Fruit fly (Drosophila melanogaster): Measurements from ENCODE around the gene CG9592.
A peak's percentile ranks its signal among the peaks of the same experiment; 100 is the strongest.

The CG9592 gene

dm6 chr3L:14513286-14513685 lies 4.3 kb upstream of the CG9592 start (continued):
- TF ChIP-seq chif (GFP tag; optimal IDR thresholded peaks at IDR 0.05) (no peak), C15 (GFP tag; IDR thresholded peaks at IDR 0.05) (no peak), Oli (tag; optimal IDR thresholded peaks at IDR 0.05) (no peak), Ets97D (GFP tag; optimal IDR thresholded peaks at IDR 0.05) (no peak), lab (GFP tag; optimal IDR thresholded peaks at IDR 0.05) (no peak), CG14441 (GFP tag; IDR thresholded peaks at IDR 0.05) (no peak), ATbp (GFP tag; optimal IDR thresholded peaks at IDR 0.05) (no peak), zen (tag; optimal IDR thresholded peaks at IDR 0.05) (no peak), knrl (GFP tag; IDR thresholded peaks at IDR 0.05; ENCODE audit: partially characterized antibody) (peak; percentile 36; the same call in 1 of the 3 replicates), Chrac-16 (GFP tag; optimal IDR thresholded peaks at IDR 0.05) (no peak), CG17361 (GFP tag; IDR thresholded peaks at IDR 0.05) (no peak), hb (GFP tag; IDR thresholded peaks at IDR 0.05; ENCODE audit: partially characterized antibody) (no peak), CG11504 (tag; optimal IDR thresholded peaks at IDR 0.05) (peak; percentile 6), nmo (GFP tag; optimal IDR thresholded peaks at IDR 0.05) (peak; percentile 4), maf-S (GFP tag; optimal IDR thresholded peaks at IDR 0.05) (no peak), sr (GFP tag; IDR thresholded peaks at IDR 0.05) (no peak), CG34422 (GFP tag; IDR thresholded peaks at IDR 0.05) (no peak), Nf-YA (GFP tag; IDR thresholded peaks at IDR 0.05) (no peak), sisA (GFP tag; IDR thresholded peaks at IDR 0.05) (no peak), Fer1 (GFP tag; optimal IDR thresholded peaks at IDR 0.05) (no peak), Atf3 (GFP tag; optimal IDR thresholded peaks at IDR 0.05) (no peak), cg (GFP tag; optimal IDR thresholded peaks at IDR 0.05) (no peak), slbo (GFP tag; IDR thresholded peaks at IDR 0.05) (no peak), CG4854 (GFP tag; optimal IDR thresholded peaks at IDR 0.05) (no peak), CG13894 (tag; optimal IDR thresholded peaks at IDR 0.05) (no peak), CTCF (GFP tag; optimal IDR thresholded peaks at IDR 0.05) (peak; percentile 83), CG8765 (GFP tag; IDR thresholded peaks at IDR 0.05) (no peak), chinmo (GFP tag; IDR thresholded peaks at IDR 0.05; ENCODE audit: partially characterized antibody) (no peak), CG6765 (GFP tag; optimal IDR thresholded peaks at IDR 0.05) (no peak), Hey (tag; optimal IDR thresholded peaks at IDR 0.05) (no peak), Bdp1 (GFP tag; optimal IDR thresholded peaks at IDR 0.05) (no peak), Nf-YC (tag; optimal IDR thresholded peaks at IDR 0.05) (no peak), CG18011 (GFP tag; optimal IDR thresholded peaks at IDR 0.05) (no peak), run (tag; optimal IDR thresholded peaks at IDR 0.05) (no peak), tin (GFP tag; optimal IDR thresholded peaks at IDR 0.05) (no peak), slp2 (GFP tag; optimal IDR thresholded peaks at IDR 0.05) (no peak), CG7839 (tag; optimal IDR thresholded peaks at IDR 0.05) (no peak), Xrp1 (GFP tag; IDR thresholded peaks at IDR 0.05) (no peak), ranshi (GFP tag; IDR thresholded peaks at IDR 0.05) (no peak), Neu2 (GFP tag; optimal IDR thresholded peaks at IDR 0.05; ENCODE audit: borderline replicate concordance) (no peak), unc-4 (GFP tag; IDR thresholded peaks at IDR 0.05; ENCODE audit: partially characterized antibody) (no peak), CG13424 (tag; optimal IDR thresholded peaks at IDR 0.05) (no peak), so (GFP tag; IDR thresholded peaks at IDR 0.05) (no peak), Side (GFP tag; optimal IDR thresholded peaks at IDR 0.05) (no peak), Opbp (GFP tag; IDR thresholded peaks at IDR 0.05; ENCODE audit: partially characterized antibody) (0 out of 3 replicates have a peak, but pooled peaks have one; percentile 24), Blimp-1 (GFP tag; optimal IDR thresholded peaks at IDR 0.05) (no peak), Lhr (GFP tag; optimal IDR thresholded peaks at IDR 0.05) (peak; percentile 38), en (GFP tag; optimal IDR thresholded peaks at IDR 0.05) (no peak), stwl (tag; optimal IDR thresholded peaks at IDR 0.05) (peak; percentile 47), phol (tag; optimal IDR thresholded peaks at IDR 0.05) (no peak), CG8281 (tag; optimal IDR thresholded peaks at IDR 0.05) (no peak)

All from whole organism, embryonic.